Fruit fly (Drosophila melanogaster) whole organism, embryonic: ENCODE results near the gene Sirt4.

Source experiments
- Abd-B ChIP-seq: fragments of 200-800 bp; sonication (Bioruptor generic); optimal IDR thresholded peaks from 2 replicates; lab custom pipeline; 2018; ENCODE audit warnings: missing biosample characterization, mild to moderate bottlenecking, missing genetic modification characterization, moderate library complexity
- Asciz ChIP-seq: fragments of 200-800 bp; sonication (Bioruptor generic); optimal IDR thresholded peaks from 2 replicates; lab custom pipeline; 2017; ENCODE audit warnings: missing biosample characterization, mild to moderate bottlenecking, missing genetic modification characterization, missing genetic modification reagents
- Bgb ChIP-seq: fragments of 200-800 bp; sonication (Bioruptor generic); IDR thresholded peaks from 2 replicates; pipeline ENCODE4 v1.3.6; 2022; ENCODE audit warnings: missing biosample characterization, missing genetic modification characterization; ENCODE audit not compliant: partially characterized antibody
- Blimp-1 ChIP-seq: fragments of 200-800 bp; sonication (Bioruptor generic); optimal IDR thresholded peaks from 3 replicates; lab custom pipeline; 2018; ENCODE audit warnings: missing biosample characterization, missing genetic modification characterization, mild to moderate bottlenecking, moderate library complexity, missing genetic modification reagents
- CG10321 ChIP-seq: fragments of 200-800 bp; sonication (Bioruptor generic); IDR thresholded peaks from 2 replicates; pipeline ENCODE4 v1.3.6; 2022; ENCODE audit warnings: missing biosample characterization, missing genetic modification characterization
- CG11085 ChIP-seq: fragments of 200-800 bp; sonication (Bioruptor generic); IDR thresholded peaks from 2 replicates; pipeline ENCODE4 v1.3.6; 2022; ENCODE audit warnings: missing biosample characterization, missing genetic modification characterization
- CG12744 ChIP-seq: fragments of 200-800 bp; sonication (Bioruptor generic); optimal IDR thresholded peaks from 2 replicates; lab custom pipeline; 2016; ENCODE audit warnings: missing biosample characterization, missing genetic modification characterization
- CG13624 ChIP-seq: fragments of 200-800 bp; sonication (Bioruptor generic); optimal IDR thresholded peaks from 2 replicates; lab custom pipeline; 2016; ENCODE audit warnings: missing biosample characterization, missing genetic modification characterization
- CG17568 ChIP-seq: fragments of 200-800 bp; sonication (Bioruptor generic); optimal IDR thresholded peaks from 2 replicates; lab custom pipeline; 2018; ENCODE audit warnings: missing biosample characterization, mild to moderate bottlenecking, missing genetic modification characterization, moderate library complexity
- CG18476 ChIP-seq: fragments of 200-800 bp; sonication (Bioruptor generic); optimal IDR thresholded peaks from 2 replicates; lab custom pipeline; 2016; ENCODE audit warnings: missing biosample characterization, mild to moderate bottlenecking, missing genetic modification characterization
- CG31441 ChIP-seq: fragments of 200-800 bp; sonication (Bioruptor generic); IDR thresholded peaks from 2 replicates; pipeline ENCODE4 v1.3.6; 2022; ENCODE audit warnings: missing biosample characterization, missing genetic modification characterization
- CG4328 ChIP-seq: fragments of 200-800 bp; sonication (Bioruptor generic); optimal IDR thresholded peaks from 3 replicates; lab custom pipeline; 2017; ENCODE audit warnings: missing biosample characterization, missing genetic modification reagents, missing genetic modification characterization
- CG43689 ChIP-seq: fragments of 200-800 bp; sonication (Bioruptor generic); IDR thresholded peaks from 2 replicates; pipeline ENCODE4 v1.3.6; 2022; ENCODE audit warnings: missing biosample characterization, missing genetic modification characterization
- CG6272 ChIP-seq: fragments of 200-800 bp; sonication (Bioruptor generic); IDR thresholded peaks from 2 replicates; pipeline ENCODE4 v1.3.6; 2022; ENCODE audit warnings: missing biosample characterization, missing genetic modification characterization
- CG7271 ChIP-seq: fragments of 200-800 bp; sonication (Bioruptor generic); optimal IDR thresholded peaks from 2 replicates; lab custom pipeline; 2018; ENCODE audit warnings: missing biosample characterization, mild to moderate bottlenecking, missing genetic modification characterization, moderate library complexity
- CG8765 ChIP-seq: fragments of 200-800 bp; sonication (Bioruptor generic); IDR thresholded peaks from 2 replicates; pipeline ENCODE4 v1.3.6; 2022; ENCODE audit warnings: missing biosample characterization, missing genetic modification characterization
- CG9215 ChIP-seq: fragments of 200-800 bp; sonication (Bioruptor generic); IDR thresholded peaks from 2 replicates; pipeline ENCODE4 v1.3.6; 2022; ENCODE audit warnings: missing biosample characterization, missing genetic modification characterization
- CG9437 ChIP-seq: fragments of 200-800 bp; sonication (Bioruptor generic); optimal IDR thresholded peaks from 2 replicates; lab custom pipeline; 2018; ENCODE audit warnings: missing biosample characterization, mild to moderate bottlenecking, missing genetic modification characterization
- CG9727 ChIP-seq: fragments of 200-800 bp; sonication (Bioruptor generic); optimal IDR thresholded peaks from 3 replicates; lab custom pipeline; 2017; ENCODE audit warnings: missing biosample characterization, mild to moderate bottlenecking, missing genetic modification characterization
- Doc2 ChIP-seq: fragments of 200-800 bp; sonication (Bioruptor generic); IDR thresholded peaks from 2 replicates; pipeline ENCODE4 v1.3.6; 2022; ENCODE audit warnings: missing biosample characterization, missing genetic modification characterization
- Eip74EF ChIP-seq, 2 experiments: fragments of 200-800 bp in 1 of 2; fragments of >200 bp in 1 of 2; sonication (Bioruptor generic) in 1 of 2; optimal IDR thresholded peaks; 2 replicates each; lab custom pipeline; 2017 to 2019; ENCODE audit warnings: missing biosample characterization in 2 of 2, missing genetic modification characterization in 2 of 2, mild to moderate bottlenecking in 1 of 2, moderate library complexity in 1 of 2
- Gug ChIP-seq: fragments of 200-800 bp; sonication (Bioruptor generic); IDR thresholded peaks from 4 replicates; pipeline ENCODE4 v1.3.6; 2022; ENCODE audit warnings: missing biosample characterization, missing genetic modification characterization
- HmgD ChIP-seq: fragments of 200-800 bp; sonication (Bioruptor generic); optimal IDR thresholded peaks from 3 replicates; lab custom pipeline; 2016; ENCODE audit warnings: missing biosample characterization, missing genetic modification characterization
- Hr39 ChIP-seq: fragments of >200 bp; optimal IDR thresholded peaks from 2 replicates; lab custom pipeline; 2017
- Hr51 ChIP-seq, 2 experiments: fragments of 200-800 bp; sonication (Bioruptor generic); optimal IDR thresholded peaks; 2 replicates in 1 of 2; 3 replicates in 1 of 2; lab custom pipeline; 2016 to 2018; ENCODE audit warnings: missing biosample characterization in 2 of 2, missing genetic modification characterization in 2 of 2, mild to moderate bottlenecking in 1 of 2, moderate library complexity in 1 of 2
- Lpt ChIP-seq: fragments of >200 bp; optimal IDR thresholded peaks from 2 replicates; lab custom pipeline; 2018; ENCODE audit warnings: missing biosample characterization, missing genetic modification characterization
- MBD-R2 ChIP-seq: fragments of 200-800 bp; sonication (Bioruptor generic); IDR thresholded peaks from 2 replicates; pipeline ENCODE4 v1.3.6; 2022; ENCODE audit warnings: missing biosample characterization, missing genetic modification characterization
- Myb ChIP-seq: fragments of 200-800 bp; sonication (Bioruptor generic); optimal IDR thresholded peaks from 2 replicates; lab custom pipeline; 2016; ENCODE audit warnings: missing biosample characterization, missing genetic modification characterization
- Nf-YC ChIP-seq: fragments of 200-800 bp; optimal IDR thresholded peaks from 3 replicates; lab custom pipeline; 2019; ENCODE audit warnings: missing biosample characterization, mild to moderate bottlenecking, missing genetic modification characterization, moderate library complexity
- Ptx1 ChIP-seq: fragments of 200-800 bp; sonication (Bioruptor generic); IDR thresholded peaks from 2 replicates; pipeline ENCODE4 v1.3.6; 2022; ENCODE audit warnings: missing biosample characterization, missing genetic modification characterization
- Sox100B ChIP-seq: fragments of 200-800 bp; sonication (Bioruptor generic); optimal IDR thresholded peaks from 3 replicates; lab custom pipeline; 2018; ENCODE audit warnings: missing biosample characterization, mild to moderate bottlenecking, missing genetic modification characterization
- Usf ChIP-seq: fragments of 200-800 bp; sonication (Bioruptor generic); optimal IDR thresholded peaks from 2 replicates; lab custom pipeline; 2017; ENCODE audit warnings: missing genotype, missing biosample characterization, missing genetic modification characterization
- al ChIP-seq: fragments of 200-800 bp; sonication (Bioruptor generic); IDR thresholded peaks from 2 replicates; pipeline ENCODE4 v1.3.6; 2022; ENCODE audit warnings: missing biosample characterization, missing genetic modification characterization
- bab2 ChIP-seq: fragments of 200-800 bp; sonication (Bioruptor generic); optimal IDR thresholded peaks from 2 replicates; lab custom pipeline; 2016; ENCODE audit warnings: missing biosample characterization, missing genetic modification characterization
- croc ChIP-seq: fragments of 200-800 bp; sonication (Bioruptor generic); conservative IDR thresholded peaks from 3 replicates; pipeline ENCODE4 v1.3.6; 2022; ENCODE audit warnings: missing biosample characterization, missing genetic modification characterization
- cwo ChIP-seq: fragments of 200-800 bp; sonication (Bioruptor generic); optimal IDR thresholded peaks from 3 replicates; lab custom pipeline; 2017; ENCODE audit warnings: missing biosample characterization, missing genetic modification characterization, mild to moderate bottlenecking, moderate library complexity, missing genetic modification reagents
- emc ChIP-seq: fragments of 200-800 bp; sonication (Bioruptor generic); optimal IDR thresholded peaks from 2 replicates; lab custom pipeline; 2016; ENCODE audit warnings: missing biosample characterization, missing genetic modification characterization
- en ChIP-seq: fragments of 200-800 bp; sonication (Bioruptor generic); optimal IDR thresholded peaks from 2 replicates; lab custom pipeline; 2016; ENCODE audit warnings: missing biosample characterization, missing genetic modification characterization
- esg ChIP-seq: fragments of 200-800 bp; sonication (Bioruptor generic); conservative IDR thresholded peaks from 2 replicates; pipeline ENCODE4 v1.3.6; 2022; ENCODE audit warnings: missing biosample characterization, missing genetic modification characterization
- eyg ChIP-seq: fragments of 200-800 bp; sonication (Bioruptor generic); optimal IDR thresholded peaks from 3 replicates; lab custom pipeline; 2016; ENCODE audit warnings: missing biosample characterization, missing genetic modification characterization
- gcm2 ChIP-seq: fragments of 200-800 bp; sonication (Bioruptor generic); optimal IDR thresholded peaks from 2 replicates; lab custom pipeline; 2016; ENCODE audit warnings: missing biosample characterization, missing genetic modification characterization
- nerfin-1 ChIP-seq: fragments of 200-800 bp; sonication (Bioruptor generic); optimal IDR thresholded peaks from 3 replicates; lab custom pipeline; 2019; ENCODE audit warnings: missing biosample characterization, mild to moderate bottlenecking, missing genetic modification characterization, moderate library complexity
- otp ChIP-seq: fragments of 200-800 bp; sonication (Bioruptor generic); IDR thresholded peaks from 3 replicates; pipeline ENCODE4, ENCODE4 v1.3.6; 2022; ENCODE audit warnings: missing biosample characterization, missing genetic modification characterization
- p53 ChIP-seq: fragments of 200-800 bp; sonication (Bioruptor generic); optimal IDR thresholded peaks from 2 replicates; lab custom pipeline; 2016; ENCODE audit warnings: missing biosample characterization, missing genetic modification characterization
- pan ChIP-seq, 4 experiments: fragments of >200 bp in 3 of 4; fragments of 200-800 bp in 1 of 4; sonication (Bioruptor generic) in 1 of 4; optimal IDR thresholded peaks in 3 of 4; IDR thresholded peaks in 1 of 4; 2 replicates each; pipeline versions ENCODE4 v1.3.6 to Lab custom; 2017 to 2022; ENCODE audit warnings: missing biosample characterization in 2 of 4, missing genetic modification characterization in 2 of 4, mixed read lengths in 1 of 4
- so ChIP-seq: fragments of 200-800 bp; sonication (Bioruptor generic); IDR thresholded peaks from 3 replicates; pipeline ENCODE4 v1.3.6; 2022; ENCODE audit warnings: missing biosample characterization, missing genetic modification characterization
- stwl ChIP-seq: fragments of 200-800 bp; sonication (Bioruptor generic); optimal IDR thresholded peaks from 3 replicates; lab custom pipeline; 2018; ENCODE audit warnings: missing biosample characterization, mild to moderate bottlenecking, missing genetic modification characterization, moderate library complexity
- sug ChIP-seq: fragments of 200-800 bp; optimal IDR thresholded peaks from 2 replicates; lab custom pipeline; 2019; ENCODE audit warnings: missing biosample characterization, mild to moderate bottlenecking, missing genetic modification characterization, moderate library complexity
- tgo ChIP-seq: fragments of 200-800 bp; sonication (Bioruptor generic); IDR thresholded peaks from 3 replicates; pipeline ENCODE4 v1.3.6; 2022; ENCODE audit warnings: missing biosample characterization, missing genetic modification characterization
- ttk ChIP-seq: fragments of 200-800 bp; sonication (Bioruptor generic); IDR thresholded peaks from 2 replicates; pipeline ENCODE4 v2.1.2; 2022; ENCODE audit warnings: missing biosample characterization, missing genetic modification characterization
- zfh1 ChIP-seq: fragments of 200-800 bp; sonication (Bioruptor generic); IDR thresholded peaks from 3 replicates; pipeline ENCODE4 v1.3.6; 2022; ENCODE audit warnings: missing biosample characterization, missing genetic modification characterization

The Sirt4 gene

DNA sequence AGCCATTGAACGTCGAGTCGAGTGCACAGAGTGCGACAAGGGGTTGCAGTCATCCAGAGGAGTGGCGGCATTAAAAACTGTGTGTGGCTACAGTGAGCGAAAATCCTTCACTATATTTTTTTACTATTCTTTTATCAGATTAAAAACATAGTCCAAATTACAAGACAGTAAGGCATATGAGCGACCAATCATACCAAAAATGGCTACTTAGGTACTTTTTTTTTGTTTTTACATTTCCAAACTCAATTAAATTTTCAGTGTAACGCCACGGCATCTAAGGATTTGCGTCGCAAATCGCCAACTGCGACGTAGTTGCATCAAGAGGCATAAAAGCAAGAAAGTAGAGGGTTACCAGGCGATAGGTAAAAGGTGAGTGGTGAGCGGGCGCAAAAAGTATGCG lies 26.7 kb downstream of the Sirt4 start (continued):
- TF ChIP-seq Abd-B (GFP tag; lab: Kevin White, UChicago) (peak; percentile 8), zfh1 (GFP tag; lab: Robert Waterston, UW) (peak; percentile 61; the same call in 2 of the 3 replicates), sug (no peak), emc (GFP tag; lab: Kevin White, UChicago) (no peak), CG4328 (GFP tag; lab: Kevin White, UChicago) (no peak), al (GFP tag; lab: Robert Waterston, UW) (no peak), Bgb (GFP tag; lab: Robert Waterston, UW) (no peak), Ptx1 (GFP tag; lab: Robert Waterston, UW) (peak; percentile 35), gcm2 (no peak), Eip74EF (GFP tag; optimal IDR thresholded peaks at IDR 0.05; lab: Kevin White, UChicago) (no peak), CG12744 (GFP tag; lab: Kevin White, UChicago) (no peak), CG6272 (GFP tag; lab: Robert Waterston, UW) (peak; percentile 34; the same call in 1 of the 2 replicates), Blimp-1 (GFP tag; lab: Kevin White, UChicago) (peak; percentile 59), en (GFP tag; lab: Kevin White, UChicago) (no peak), eyg (GFP tag; lab: Kevin White, UChicago) (no peak), Sox100B (no peak), MBD-R2 (no peak), tgo (GFP tag; lab: Robert Waterston, UW) (peak; percentile 42; the same call in 1 of the 3 replicates), CG13624 (GFP tag; lab: Kevin White, UChicago) (peak; percentile 26), so (0 out of 3 replicates have a peak, but pooled peaks have one; percentile 19), Hr39 (lab: Kevin White, UChicago) (no peak), Doc2 (no peak), Hr51 (GFP tag; optimal IDR thresholded peaks at IDR 0.05; lab: Kevin White, UChicago) (peak; percentile 6 to 44), nerfin-1 (tag; lab: Kevin White, UChicago) (peak; percentile 45), CG17568 (GFP tag; lab: Kevin White, UChicago) (peak; percentile 10), CG10321 (GFP tag; lab: Robert Waterston, UW) (0 out of 2 replicates have a peak, but pooled peaks have one; percentile 18), Usf (GFP tag; lab: Kevin White, UChicago) (peak; percentile 24), Gug (GFP tag; lab: Robert Waterston, UW) (peak; percentile 36; the same call in 1 of the 4 replicates), ttk (peak; percentile 42), CG7271 (no peak), CG9727 (GFP tag; lab: Kevin White, UChicago) (peak; percentile 29), CG9215 (peak; percentile 28; the same call in 1 of the 2 replicates), CG9437 (GFP tag; lab: Kevin White, UChicago) (no peak), CG11085 (GFP tag; lab: Robert Waterston, UW) (no peak), cwo (GFP tag; lab: Kevin White, UChicago) (no peak), bab2 (GFP tag; lab: Kevin White, UChicago) (no peak), HmgD (GFP tag; lab: Kevin White, UChicago) (no peak), CG43689 (GFP tag; lab: Robert Waterston, UW) (no peak), Asciz (GFP tag; lab: Kevin White, UChicago) (peak; percentile 13), CG31441 (GFP tag; lab: Robert Waterston, UW) (peak; percentile 53; the same call in 1 of the 2 replicates), CG8765 (GFP tag; lab: Robert Waterston, UW) (peak; percentile 66), p53 (GFP tag; lab: Kevin White, UChicago) (no peak), Myb (GFP tag; lab: Kevin White, UChicago) (no peak), Nf-YC (tag; lab: Kevin White, UChicago) (no peak), esg (GFP tag; lab: Robert Waterston, UW) (peak; percentile 19; the same call in 1 of the 2 replicates), pan (optimal IDR thresholded peaks at IDR 0.05; lab: Kevin White, UChicago) (no peak), pan (GFP tag; optimal IDR thresholded peaks at IDR 0.05 in 1 of 2, IDR thresholded peaks at IDR 0.05 in 1 of 2) (no peak), CG18476 (GFP tag; lab: Kevin White, UChicago) (no peak), stwl (no peak), otp (GFP tag; lab: Robert Waterston, UW) (peak; percentile 60; the same call in 2 of the 3 replicates), Lpt (GFP tag; lab: Kevin White, UChicago) (no peak), croc (GFP tag; lab: Robert Waterston, UW) (peak; percentile 45; the same call in 2 of the 3 replicates)
